Worm (Caenorhabditis elegans) whole organism, L3 larva: ENCODE results near the gene mtq-2.
A peak's percentile ranks its signal among the peaks of the same experiment; 100 is the strongest.

Experiments used
- R02D3.7 ChIP-seq: fragments of 150-350 bp; optimal IDR thresholded peaks from 2 replicates; lab custom pipeline; 2014; ENCODE audit warnings: missing biosample characterization, missing genetic modification characterization
- aly-2 ChIP-seq: fragments of 150-350 bp; optimal IDR thresholded peaks from 2 replicates; lab custom pipeline; 2014; ENCODE audit warnings: missing biosample characterization, missing genetic modification characterization
- ceh-82 ChIP-seq: fragments of 150-350 bp; optimal IDR thresholded peaks from 2 replicates; lab custom pipeline; 2014; ENCODE audit warnings: missing biosample characterization, missing genetic modification characterization
- daf-12 ChIP-seq: fragments of 150-350 bp; optimal IDR thresholded peaks from 2 replicates; lab custom pipeline; 2014; ENCODE audit warnings: missing biosample characterization, missing genetic modification reagents, missing genetic modification characterization
- egl-27 ChIP-seq: sonication (generic microtip); optimal IDR thresholded peaks from 4 replicates; lab custom pipeline; 2017; ENCODE audit warnings: missing biosample characterization, missing genetic modification reagents, missing genetic modification characterization
- elt-1 ChIP-seq: fragments of 150-350 bp; optimal IDR thresholded peaks from 2 replicates; lab custom pipeline; 2014; ENCODE audit warnings: missing biosample characterization, missing genetic modification characterization
- elt-2 ChIP-seq: sonication (generic microtip); optimal IDR thresholded peaks from 2 replicates; lab custom pipeline; 2016; ENCODE audit warnings: missing genetic modification reagents, mild to moderate bottlenecking, missing genetic modification characterization, missing compliant biosample characterization
- eor-1 ChIP-seq, 2 experiments: fragments of 150-350 bp; optimal IDR thresholded peaks; 2 replicates each; lab custom pipeline; 2014 to 2018; ENCODE audit warnings: missing biosample characterization in 2 of 2, missing genetic modification characterization in 2 of 2
- fkh-10 ChIP-seq: sonication (generic microtip); optimal IDR thresholded peaks from 2 replicates; lab custom pipeline; 2017; ENCODE audit warnings: missing biosample characterization, missing genetic modification reagents, missing genetic modification characterization
- fos-1 ChIP-seq: fragments of 150-350 bp; optimal IDR thresholded peaks from 2 replicates; lab custom pipeline; 2014; ENCODE audit warnings: missing biosample characterization, missing genetic modification characterization
- hmg-11 ChIP-seq: sonication (generic microtip); optimal IDR thresholded peaks from 2 replicates; lab custom pipeline; 2016; ENCODE audit warnings: missing genetic modification characterization, missing compliant biosample characterization
- jun-1 ChIP-seq: fragments of 150-350 bp; optimal IDR thresholded peaks from 2 replicates; lab custom pipeline; 2014; ENCODE audit warnings: missing biosample characterization, missing genetic modification reagents, missing genetic modification characterization
- lin-15B ChIP-seq: fragments of 150-350 bp; optimal IDR thresholded peaks from 2 replicates; lab custom pipeline; 2014; ENCODE audit warnings: missing biosample characterization, missing genetic modification characterization
- lin-39 ChIP-seq: fragments of 150-350 bp; optimal IDR thresholded peaks from 2 replicates; lab custom pipeline; 2018; ENCODE audit warnings: missing biosample characterization, missing genetic modification reagents, missing genetic modification characterization
- lsy-12 ChIP-seq: sonication (generic microtip); optimal IDR thresholded peaks from 2 replicates; lab custom pipeline; 2016; ENCODE audit warnings: mild to moderate bottlenecking, missing genetic modification characterization, missing compliant biosample characterization
- mdl-1 ChIP-seq: fragments of 150-350 bp; optimal IDR thresholded peaks from 2 replicates; lab custom pipeline; 2014; ENCODE audit warnings: missing biosample characterization, missing genetic modification characterization
- mml-1 ChIP-seq: fragments of 150-350 bp; sonication (generic microtip); optimal IDR thresholded peaks from 3 replicates; lab custom pipeline; 2014; ENCODE audit warnings: missing biosample characterization, missing genetic modification characterization
- nhr-11 ChIP-seq: fragments of 150-350 bp; optimal IDR thresholded peaks from 2 replicates; lab custom pipeline; 2014; ENCODE audit warnings: missing biosample characterization, missing genetic modification characterization
- nhr-12 ChIP-seq: fragments of 150-350 bp; optimal IDR thresholded peaks from 2 replicates; lab custom pipeline; 2014; ENCODE audit warnings: missing biosample characterization, missing genetic modification characterization
- nhr-23 ChIP-seq: fragments of 150-350 bp; optimal IDR thresholded peaks from 2 replicates; lab custom pipeline; 2014; ENCODE audit warnings: missing biosample characterization, missing genetic modification reagents, missing genetic modification characterization
- nhr-237 ChIP-seq: fragments of 150-350 bp; optimal IDR thresholded peaks from 2 replicates; lab custom pipeline; 2014; ENCODE audit warnings: missing biosample characterization, missing genetic modification characterization
- nhr-25 ChIP-seq: sonication (generic microtip); optimal IDR thresholded peaks from 2 replicates; lab custom pipeline; 2017; ENCODE audit warnings: missing biosample characterization, missing genetic modification characterization
- nhr-43 ChIP-seq: sonication (generic microtip); optimal IDR thresholded peaks from 2 replicates; lab custom pipeline; 2016; ENCODE audit warnings: mild to moderate bottlenecking, missing genetic modification characterization, missing compliant biosample characterization; ENCODE audit not compliant: poor library complexity, severe bottlenecking
- nhr-67 ChIP-seq: fragments of 150-350 bp; optimal IDR thresholded peaks from 2 replicates; lab custom pipeline; 2014; ENCODE audit warnings: missing biosample characterization, missing genetic modification characterization
- pha-4 ChIP-seq: fragments of 150-350 bp; optimal IDR thresholded peaks from 2 replicates; lab custom pipeline; 2014; ENCODE audit warnings: missing biosample characterization, missing genetic modification reagents, missing genetic modification characterization
- pqm-1 ChIP-seq: fragments of 150-350 bp; optimal IDR thresholded peaks from 2 replicates; lab custom pipeline; 2017; ENCODE audit warnings: missing biosample characterization, missing genetic modification characterization, inconsistent platforms
- sea-2 ChIP-seq: fragments of 150-350 bp; sonication (generic microtip); optimal IDR thresholded peaks from 4 replicates; lab custom pipeline; 2014; ENCODE audit warnings: missing biosample characterization, missing genetic modification reagents, missing genetic modification characterization
- skn-1 ChIP-seq: fragments of 150-350 bp; optimal IDR thresholded peaks from 2 replicates; lab custom pipeline; 2014; ENCODE audit warnings: missing biosample characterization, missing genetic modification characterization
- snpc-4 ChIP-seq: fragments of 150-350 bp; optimal IDR thresholded peaks from 2 replicates; lab custom pipeline; 2014; ENCODE audit warnings: missing biosample characterization, missing genetic modification characterization
- tbx-2 ChIP-seq: sonication (generic microtip); optimal IDR thresholded peaks from 2 replicates; lab custom pipeline; 2016; ENCODE audit warnings: mild to moderate bottlenecking, missing genetic modification characterization, missing compliant biosample characterization
- zag-1 ChIP-seq: fragments of 150-350 bp; optimal IDR thresholded peaks from 2 replicates; lab custom pipeline; 2014; ENCODE audit warnings: missing biosample characterization, missing genetic modification characterization
- ztf-11 ChIP-seq: fragments of 150-350 bp; optimal IDR thresholded peaks from 2 replicates; lab custom pipeline; 2014; ENCODE audit warnings: missing biosample characterization, missing genetic modification characterization
- ztf-4 ChIP-seq: fragments of 150-350 bp; optimal IDR thresholded peaks from 2 replicates; lab custom pipeline; 2014; ENCODE audit warnings: missing biosample characterization, missing genetic modification characterization

mtq-2 gene

DNA sequence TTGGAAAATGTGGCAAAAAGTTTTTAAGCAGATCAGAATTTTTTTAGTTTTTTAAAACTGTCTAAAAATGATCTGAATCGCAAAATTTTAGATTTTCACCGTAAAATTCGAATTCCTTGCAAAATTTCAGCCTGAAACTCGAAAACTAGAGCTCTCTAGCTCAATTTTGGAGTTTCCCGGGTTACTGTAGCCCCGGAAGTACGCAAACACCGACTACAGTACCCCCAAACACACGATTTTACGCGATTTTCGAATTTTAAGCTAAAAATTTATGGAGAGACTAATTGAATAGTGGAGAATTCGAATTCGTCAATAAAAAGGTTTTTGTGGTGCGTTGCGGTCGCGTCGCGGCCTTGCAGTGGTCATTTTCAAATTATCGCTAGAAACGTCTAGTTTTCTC is 2.5 kb downstream of the mtq-2 start:
- TF ChIP-seq nhr-25 (no peak), nhr-12 (tag; lab: Kevin White, UChicago) (no peak), jun-1 (tag; lab: Kevin White, UChicago) (no peak), ztf-4 (tag; lab: Kevin White, UChicago) (no peak), eor-1 (tag; optimal IDR thresholded peaks at IDR 0.05; lab: Kevin White, UChicago) (no peak), fkh-10 (GFP tag; lab: Kevin White, UChicago) (no peak), zag-1 (tag; lab: Kevin White, UChicago) (no peak), nhr-43 (tag; lab: Kevin White, UChicago) (no peak), hmg-11 (no peak), elt-2 (no peak), nhr-11 (no peak), lin-39 (tag; lab: Kevin White, UChicago) (no peak), ceh-82 (no peak)

DNA sequence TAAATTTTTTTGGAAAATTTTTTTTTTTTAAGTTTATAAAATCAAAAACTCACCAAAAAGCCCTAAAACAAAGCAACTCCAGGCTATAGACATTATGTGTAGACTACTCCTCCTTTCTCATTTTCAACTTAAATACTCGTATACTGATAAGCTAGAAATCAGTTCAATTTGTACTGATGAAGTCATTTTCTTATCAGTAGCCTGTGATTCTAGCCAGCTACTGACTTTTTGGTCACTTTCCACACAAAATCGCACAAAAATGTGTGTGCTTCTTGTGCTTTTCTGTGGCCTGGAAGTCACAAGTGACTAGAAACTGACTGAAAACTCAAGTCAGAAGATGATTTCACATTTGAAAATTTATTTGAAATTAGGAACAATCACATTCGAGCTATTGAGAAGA is 2.9 kb downstream of the mtq-2 start, which contains the start of gene gba-2:
TSS of gene gba-2 (minus strand) at position 106 of the 400 bp plus-strand sequence.
- TF ChIP-seq tbx-2 (tag; lab: Kevin White, UChicago), result no peak
- no peak for TF ChIP-seq R02D3.7 (tag; lab: Kevin White, UChicago)
- peak; percentile 63 for TF ChIP-seq elt-2
- TF ChIP-seq pqm-1, result peak; percentile 54
- no peak for TF ChIP-seq nhr-67
- TF ChIP-seq nhr-23 (tag; lab: Kevin White, UChicago), result no peak
- no peak for TF ChIP-seq fos-1 (tag; lab: Kevin White, UChicago)
- TF ChIP-seq sea-2, result no peak
- TF ChIP-seq, all 47 proteins: peak for 2

DNA sequence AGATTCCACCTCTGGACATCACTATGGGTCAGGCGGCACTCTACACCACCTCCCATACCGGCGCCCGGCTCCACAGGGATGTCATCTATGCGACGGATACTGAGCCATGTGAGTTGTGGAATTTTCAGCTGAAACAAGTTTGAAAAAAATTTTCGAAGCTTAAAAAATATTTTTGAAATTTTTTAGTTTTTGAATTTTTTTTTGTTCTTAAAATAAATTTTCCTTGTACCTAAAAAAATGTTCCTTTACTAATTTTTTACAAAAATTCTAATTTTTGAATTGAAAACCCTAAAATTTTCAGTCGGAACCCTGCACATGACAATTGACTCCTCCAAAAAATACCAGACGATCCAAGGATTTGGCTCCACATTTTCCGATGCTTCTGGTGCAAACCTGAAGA is 11.5 kb downstream of the mtq-2 start:
- TF ChIP-seq lsy-12 (tag; lab: Kevin White, UChicago), result no peak
- no peak for TF ChIP-seq lin-39 (tag; lab: Kevin White, UChicago)
- TF ChIP-seq mdl-1 (tag; lab: Kevin White, UChicago), result no peak
- no peak for TF ChIP-seq snpc-4 (tag; lab: Kevin White, UChicago)

DNA sequence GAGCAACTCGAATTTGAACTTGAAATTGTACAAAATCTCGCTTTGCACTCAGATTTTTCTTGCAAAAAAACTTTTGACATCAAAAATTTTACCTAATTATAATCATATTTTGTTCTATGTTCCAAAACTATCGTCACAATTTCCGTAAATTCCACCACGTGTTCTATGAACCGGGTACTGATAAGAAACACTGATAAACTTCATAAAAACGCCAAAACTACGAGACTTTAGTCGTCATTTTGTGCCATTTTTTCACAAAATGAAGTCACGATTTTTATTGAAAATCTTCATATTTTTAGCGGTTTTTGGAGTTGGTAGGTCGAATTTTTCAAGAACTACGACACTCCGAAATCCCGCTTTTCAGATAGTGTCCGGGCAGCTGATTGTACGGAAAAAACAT is 12.6 kb downstream of the mtq-2 start, which contains the start of gene gba-1:
TSS of gene gba-1 (plus strand) at position 54 of the 400 bp plus-strand sequence.
- TF ChIP-seq mml-1 (tag; lab: Kevin White, UChicago), result no peak
- TF ChIP-seq elt-2, result peak; percentile 79
- no peak for TF ChIP-seq skn-1 (tag; lab: Kevin White, UChicago)
- TF ChIP-seq pqm-1, result peak; percentile 57
- TF ChIP-seq pha-4, result peak; percentile 19
- no peak for TF ChIP-seq lin-39 (tag; lab: Kevin White, UChicago)
- TF ChIP-seq sea-2, result no peak
- TF ChIP-seq eor-1 (tag; optimal IDR thresholded peaks at IDR 0.05; lab: Kevin White, UChicago), result no peak

DNA sequence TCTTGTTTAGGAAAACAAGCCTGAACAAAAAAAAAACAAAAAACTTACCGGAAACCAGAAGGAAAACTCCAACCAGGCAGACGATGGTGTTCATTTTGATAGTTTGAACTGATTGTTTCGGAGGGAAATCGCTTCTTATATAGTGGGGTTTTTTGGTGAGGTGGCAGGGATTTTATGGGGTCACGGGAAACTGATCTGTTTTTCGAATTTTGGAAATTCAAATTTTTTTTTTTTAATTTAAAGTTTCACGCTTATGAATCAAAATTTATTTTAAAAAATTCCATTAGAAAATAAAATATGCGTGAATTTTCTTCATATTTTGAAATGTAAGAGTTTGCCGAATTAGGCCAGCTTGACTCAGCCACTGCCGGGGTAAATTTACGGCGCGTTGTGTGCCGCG is 13.9 kb downstream of the mtq-2 start, which contains the start of gene C33C12.7:
TSS of gene C33C12.7 (minus strand) at position 101 of the 400 bp plus-strand sequence.
- TF ChIP-seq aly-2 (tag; lab: Kevin White, UChicago) (no peak), elt-1 (tag; lab: Kevin White, UChicago) (no peak), R02D3.7 (tag; lab: Kevin White, UChicago) (no peak), lin-39 (tag; lab: Kevin White, UChicago) (no peak), egl-27 (no peak), nhr-237 (tag; lab: Kevin White, UChicago) (no peak), pha-4 (no peak), hmg-11 (no peak), ztf-4 (tag; lab: Kevin White, UChicago) (no peak), ztf-11 (tag; lab: Kevin White, UChicago) (no peak), daf-12 (no peak), tbx-2 (tag; lab: Kevin White, UChicago) (no peak), lin-15B (no peak), pqm-1 (no peak), nhr-25 (no peak), jun-1 (tag; lab: Kevin White, UChicago) (no peak)

DNA sequence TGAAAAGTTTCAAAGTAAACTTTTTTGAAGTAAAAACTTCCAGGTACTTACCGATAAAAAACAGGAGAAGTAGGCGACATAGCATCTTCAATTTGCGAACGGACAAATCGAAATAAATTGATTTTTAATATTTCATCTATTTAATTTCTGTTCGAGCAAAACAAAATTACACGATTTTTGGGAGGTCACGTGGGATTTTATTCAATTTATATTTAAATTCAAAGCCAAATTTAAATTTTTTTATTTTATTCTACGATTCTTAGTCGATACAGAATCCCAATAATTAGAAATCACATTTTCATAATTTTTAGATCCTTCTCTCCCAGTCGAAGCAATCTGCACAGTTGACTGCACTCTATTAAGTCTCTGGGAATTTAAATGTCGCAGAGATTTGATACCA is 19.2 kb downstream of the mtq-2 start, which contains the start of gene C33C12.12:
TSS of gene C33C12.12 (minus strand) at position 101 of the 400 bp plus-strand sequence.
- TF ChIP-seq fos-1 (tag; lab: Kevin White, UChicago), result no peak
